Fruit fly (Drosophila melanogaster) whole organism, embryonic: ENCODE data around the gene CG42488.

ENCODE experiments used
- CG32767 ChIP-seq: fragments of 200-800 bp; sonication (Bioruptor generic); IDR thresholded peaks from 2 replicates; pipeline ENCODE4 v1.3.6; 2022; ENCODE audit warnings: missing biosample characterization, missing genetic modification characterization
- MBD-R2 ChIP-seq: fragments of 200-800 bp; sonication (Bioruptor generic); IDR thresholded peaks from 2 replicates; pipeline ENCODE4 v1.3.6; 2022; ENCODE audit warnings: missing biosample characterization, missing genetic modification characterization
- ab ChIP-seq: fragments of 200-800 bp; sonication (Bioruptor generic); optimal IDR thresholded peaks from 2 replicates; lab custom pipeline; 2016; ENCODE audit warnings: missing biosample characterization, missing genetic modification characterization
- ase ChIP-seq: fragments of 200-800 bp; sonication (Bioruptor generic); IDR thresholded peaks from 3 replicates; pipeline ENCODE4 v1.3.6; 2022; ENCODE audit warnings: missing biosample characterization, missing genetic modification characterization

dm6 chr3R:25451832-25452231 lies 31.1 kb upstream of the CG42488 start:
- TF ChIP-seq CG32767 (GFP tag; lab: Robert Waterston, UW) = no peak
- TF ChIP-seq ab (GFP tag; lab: Kevin White, UChicago) = no peak
- TF ChIP-seq MBD-R2 (GFP tag; lab: Robert Waterston, UW) = no peak
- no peak for TF ChIP-seq ase (GFP tag; lab: Robert Waterston, UW)
